Fruit fly (Drosophila melanogaster) whole organism, embryonic: ENCODE data around the gene IFT43.

Source experiments
- ATbp ChIP-seq: fragments of 200-800 bp; sonication (Bioruptor generic); optimal IDR thresholded peaks from 2 replicates; lab custom pipeline; 2017; ENCODE audit warnings: missing biosample characterization, mild to moderate bottlenecking, missing genetic modification characterization, missing genetic modification reagents
- Antp ChIP-seq: fragments of 200-800 bp; sonication (Bioruptor generic); optimal IDR thresholded peaks from 3 replicates; lab custom pipeline; 2016; ENCODE audit warnings: missing biosample characterization, missing genetic modification characterization
- CG10209 ChIP-seq: fragments of 200-800 bp; sonication (Bioruptor generic); optimal IDR thresholded peaks from 3 replicates; lab custom pipeline; 2017; ENCODE audit warnings: missing biosample characterization, mild to moderate bottlenecking, missing genetic modification characterization, missing genetic modification reagents
- CG12299 ChIP-seq: fragments of 200-800 bp; sonication (Bioruptor generic); optimal IDR thresholded peaks from 2 replicates; lab custom pipeline; 2018; ENCODE audit warnings: missing biosample characterization, mild to moderate bottlenecking, missing genetic modification characterization
- CG14050 ChIP-seq: fragments of 200-800 bp; sonication (Bioruptor generic); IDR thresholded peaks from 3 replicates; pipeline ENCODE4 v1.3.6; 2022; ENCODE audit warnings: missing biosample characterization, missing genetic modification characterization
- CG14965 ChIP-seq: fragments of 200-800 bp; sonication (Bioruptor generic); optimal IDR thresholded peaks from 2 replicates; lab custom pipeline; 2016; ENCODE audit warnings: missing biosample characterization, missing genetic modification characterization, borderline replicate concordance
- CG1529 ChIP-seq: fragments of 200-800 bp; sonication (Bioruptor generic); optimal IDR thresholded peaks from 3 replicates; lab custom pipeline; 2018; ENCODE audit warnings: missing biosample characterization, missing genetic modification characterization
- CG16779 ChIP-seq: fragments of 200-800 bp; sonication (Bioruptor generic); IDR thresholded peaks from 2 replicates; pipeline ENCODE4 v1.3.6; 2022; ENCODE audit warnings: missing biosample characterization, missing genetic modification characterization
- CG1792 ChIP-seq: fragments of 200-800 bp; sonication (Bioruptor generic); optimal IDR thresholded peaks from 2 replicates; lab custom pipeline; 2016; ENCODE audit warnings: missing biosample characterization, missing genetic modification characterization
- CG18011 ChIP-seq: fragments of 200-800 bp; sonication (Bioruptor generic); optimal IDR thresholded peaks from 2 replicates; lab custom pipeline; 2017; ENCODE audit warnings: missing biosample characterization, missing genetic modification characterization, mild to moderate bottlenecking, moderate library complexity, missing genotype
- CG1832 ChIP-seq: fragments of 200-800 bp; sonication (Bioruptor generic); optimal IDR thresholded peaks from 2 replicates; lab custom pipeline; 2017; ENCODE audit warnings: missing biosample characterization, mild to moderate bottlenecking, missing genetic modification characterization, inconsistent platforms
- CG18764 ChIP-seq: fragments of 200-800 bp; sonication (Bioruptor generic); optimal IDR thresholded peaks from 3 replicates; lab custom pipeline; 2016; ENCODE audit warnings: missing biosample characterization, missing genetic modification characterization
- CG32532 ChIP-seq: fragments of 200-800 bp; sonication (Bioruptor generic); IDR thresholded peaks from 2 replicates; pipeline ENCODE4 v1.3.6; 2022; ENCODE audit warnings: missing biosample characterization, missing genetic modification characterization
- CG4328 ChIP-seq: fragments of 200-800 bp; sonication (Bioruptor generic); optimal IDR thresholded peaks from 3 replicates; lab custom pipeline; 2017; ENCODE audit warnings: missing biosample characterization, missing genetic modification reagents, missing genetic modification characterization
- CG6791 ChIP-seq: fragments of 200-800 bp; sonication (Bioruptor generic); IDR thresholded peaks from 3 replicates; pipeline ENCODE4 v1.3.6; 2022; ENCODE audit warnings: missing biosample characterization, missing genetic modification characterization; ENCODE audit not compliant: partially characterized antibody
- CG6813 ChIP-seq: fragments of 200-800 bp; sonication (Bioruptor generic); optimal IDR thresholded peaks from 2 replicates; lab custom pipeline; 2017; ENCODE audit warnings: missing biosample characterization, missing genetic modification characterization, mild to moderate bottlenecking, moderate library complexity, missing genetic modification reagents
- CG9817 ChIP-seq: fragments of 200-800 bp; sonication (Bioruptor generic); optimal IDR thresholded peaks from 2 replicates; lab custom pipeline; 2018; ENCODE audit warnings: missing biosample characterization, mild to moderate bottlenecking, missing genetic modification characterization, moderate library complexity
- Camta ChIP-seq: fragments of 200-800 bp; sonication (Bioruptor generic); optimal IDR thresholded peaks from 2 replicates; lab custom pipeline; 2016; ENCODE audit warnings: missing biosample characterization, missing genetic modification characterization
- D ChIP-seq, 2 experiments: fragments of 200-800 bp in 1 of 2; fragments of >200 bp in 1 of 2; sonication (Bioruptor generic) in 1 of 2; optimal IDR thresholded peaks; 2 replicates in 1 of 2; 3 replicates in 1 of 2; lab custom pipeline; 2017; ENCODE audit warnings: mild to moderate bottlenecking in 1 of 2, missing biosample characterization in 1 of 2, missing genetic modification characterization in 1 of 2, missing genetic modification reagents in 1 of 2
- Deaf1 ChIP-seq: fragments of 200-800 bp; optimal IDR thresholded peaks from 3 replicates; lab custom pipeline; 2019; ENCODE audit warnings: missing biosample characterization, mild to moderate bottlenecking, missing genetic modification characterization, moderate library complexity
- Fer2 ChIP-seq: fragments of 200-800 bp; sonication (Bioruptor generic); optimal IDR thresholded peaks from 2 replicates; lab custom pipeline; 2018; ENCODE audit warnings: missing biosample characterization, mild to moderate bottlenecking, missing genetic modification characterization, moderate library complexity
- H2.0 ChIP-seq: fragments of 200-800 bp; sonication (Bioruptor generic); IDR thresholded peaks from 2 replicates; pipeline ENCODE4 v1.3.6; 2022; ENCODE audit warnings: missing biosample characterization, missing genetic modification characterization
- HLH54F ChIP-seq: fragments of 200-800 bp; sonication (Bioruptor generic); optimal IDR thresholded peaks from 3 replicates; lab custom pipeline; 2016; ENCODE audit warnings: missing biosample characterization, missing genetic modification characterization
- HmgD ChIP-seq: fragments of 200-800 bp; sonication (Bioruptor generic); optimal IDR thresholded peaks from 3 replicates; lab custom pipeline; 2016; ENCODE audit warnings: missing biosample characterization, missing genetic modification characterization
- Max ChIP-seq: fragments of 200-800 bp; sonication (Bioruptor generic); optimal IDR thresholded peaks from 2 replicates; lab custom pipeline; 2016; ENCODE audit warnings: missing biosample characterization, mild to moderate bottlenecking, missing genetic modification characterization
- Med ChIP-seq: fragments of 200-800 bp; sonication (Bioruptor generic); peaks from one replicate; lab custom pipeline; 2016; ENCODE audit warnings: missing biosample characterization, missing genetic modification characterization, mild to moderate bottlenecking, inconsistent platforms, moderate library complexity
- Sry-δ ChIP-seq: fragments of 200-800 bp; sonication (Bioruptor generic); optimal IDR thresholded peaks from 2 replicates; lab custom pipeline; 2016; ENCODE audit warnings: missing biosample characterization, missing genetic modification characterization
- Ssrp ChIP-seq: fragments of 200-800 bp; sonication (Bioruptor generic); optimal IDR thresholded peaks from 2 replicates; lab custom pipeline; 2018; ENCODE audit warnings: missing biosample characterization, mild to moderate bottlenecking, missing genetic modification characterization, moderate library complexity
- TFAM ChIP-seq: fragments of 200-800 bp; sonication (Bioruptor generic); optimal IDR thresholded peaks from 2 replicates; lab custom pipeline; 2017; ENCODE audit warnings: missing biosample characterization, missing genetic modification characterization, inconsistent platforms
- YL-1 ChIP-seq: fragments of 200-800 bp; sonication (Bioruptor generic); optimal IDR thresholded peaks from 3 replicates; lab custom pipeline; 2017; ENCODE audit warnings: missing biosample characterization, mild to moderate bottlenecking, missing genetic modification characterization
- aop ChIP-seq: fragments of 200-800 bp; sonication (Bioruptor generic); IDR thresholded peaks from 2 replicates; pipeline ENCODE4 v1.3.6; 2022; ENCODE audit warnings: missing biosample characterization, missing genetic modification characterization
- chm ChIP-seq: fragments of 200-800 bp; sonication (Bioruptor generic); IDR thresholded peaks from 2 replicates; pipeline ENCODE4 v1.3.6; 2022; ENCODE audit warnings: missing biosample characterization, missing genetic modification characterization
- eyg ChIP-seq: fragments of 200-800 bp; sonication (Bioruptor generic); optimal IDR thresholded peaks from 3 replicates; lab custom pipeline; 2016; ENCODE audit warnings: missing biosample characterization, missing genetic modification characterization
- fru ChIP-seq: fragments of >200 bp; optimal IDR thresholded peaks from 2 replicates; lab custom pipeline; 2017
- gcm ChIP-seq: fragments of 200-800 bp; sonication (Bioruptor generic); optimal IDR thresholded peaks from 2 replicates; lab custom pipeline; 2019; ENCODE audit warnings: missing biosample characterization, mild to moderate bottlenecking, missing genetic modification characterization, moderate library complexity
- inv ChIP-seq: fragments of 200-800 bp; sonication (Bioruptor generic); IDR thresholded peaks from 2 replicates; pipeline ENCODE4 v1.3.6; 2022; ENCODE audit warnings: missing biosample characterization, missing genetic modification characterization; ENCODE audit not compliant: partially characterized antibody
- klu ChIP-seq: fragments of 200-800 bp; sonication (Bioruptor generic); IDR thresholded peaks from 2 replicates; pipeline ENCODE4 v1.3.6; 2022; ENCODE audit warnings: missing biosample characterization, missing genetic modification characterization
- knrl ChIP-seq: fragments of 200-800 bp; sonication (Bioruptor generic); IDR thresholded peaks from 3 replicates; pipeline ENCODE4 v1.3.6; 2022; ENCODE audit warnings: missing biosample characterization, missing genetic modification characterization; ENCODE audit not compliant: partially characterized antibody
- lmd ChIP-seq: fragments of 200-800 bp; sonication (Bioruptor generic); IDR thresholded peaks from 2 replicates; pipeline ENCODE4 v1.3.6; 2022; ENCODE audit warnings: missing biosample characterization, missing genetic modification characterization
- p53 ChIP-seq: fragments of 200-800 bp; sonication (Bioruptor generic); optimal IDR thresholded peaks from 2 replicates; lab custom pipeline; 2016; ENCODE audit warnings: missing biosample characterization, missing genetic modification characterization
- peb ChIP-seq: fragments of 200-800 bp; sonication (Bioruptor generic); IDR thresholded peaks from 2 replicates; pipeline ENCODE4 v1.3.6; 2022; ENCODE audit warnings: missing biosample characterization, missing genetic modification characterization
- pho ChIP-seq: fragments of 200-800 bp; sonication (Bioruptor generic); optimal IDR thresholded peaks from 2 replicates; lab custom pipeline; 2016; ENCODE audit warnings: missing biosample characterization, missing genetic modification characterization
- pros ChIP-seq: fragments of 200-800 bp; sonication (Bioruptor generic); optimal IDR thresholded peaks from 3 replicates; lab custom pipeline; 2019; ENCODE audit warnings: missing biosample characterization, mild to moderate bottlenecking, missing genetic modification characterization, moderate library complexity
- ro ChIP-seq: fragments of 200-800 bp; sonication (Bioruptor generic); IDR thresholded peaks from 2 replicates; pipeline ENCODE4 v1.3.6; 2022; ENCODE audit warnings: missing biosample characterization, missing genetic modification characterization
- sna ChIP-seq: fragments of 200-800 bp; sonication (Bioruptor generic); IDR thresholded peaks from 2 replicates; pipeline ENCODE4 v1.3.6; 2022; ENCODE audit warnings: missing biosample characterization, missing genetic modification characterization; ENCODE audit not compliant: partially characterized antibody
- ssp ChIP-seq: fragments of 200-800 bp; sonication (Bioruptor generic); IDR thresholded peaks from 2 replicates; pipeline ENCODE4 v1.3.6; 2022; ENCODE audit warnings: missing biosample characterization, missing genetic modification characterization
- tap ChIP-seq: fragments of 200-800 bp; optimal IDR thresholded peaks from 3 replicates; lab custom pipeline; 2019; ENCODE audit warnings: missing biosample characterization, mild to moderate bottlenecking, missing genetic modification characterization, moderate library complexity
- tgo ChIP-seq: fragments of 200-800 bp; sonication (Bioruptor generic); IDR thresholded peaks from 3 replicates; pipeline ENCODE4 v1.3.6; 2022; ENCODE audit warnings: missing biosample characterization, missing genetic modification characterization
- yki ChIP-seq: fragments of >200 bp; optimal IDR thresholded peaks from 3 replicates; lab custom pipeline; 2018
- zf30C ChIP-seq: fragments of 200-800 bp; sonication (Bioruptor generic); optimal IDR thresholded peaks from 3 replicates; lab custom pipeline; 2018; ENCODE audit warnings: missing biosample characterization, mild to moderate bottlenecking, missing genetic modification characterization

Gene IFT43

DNA sequence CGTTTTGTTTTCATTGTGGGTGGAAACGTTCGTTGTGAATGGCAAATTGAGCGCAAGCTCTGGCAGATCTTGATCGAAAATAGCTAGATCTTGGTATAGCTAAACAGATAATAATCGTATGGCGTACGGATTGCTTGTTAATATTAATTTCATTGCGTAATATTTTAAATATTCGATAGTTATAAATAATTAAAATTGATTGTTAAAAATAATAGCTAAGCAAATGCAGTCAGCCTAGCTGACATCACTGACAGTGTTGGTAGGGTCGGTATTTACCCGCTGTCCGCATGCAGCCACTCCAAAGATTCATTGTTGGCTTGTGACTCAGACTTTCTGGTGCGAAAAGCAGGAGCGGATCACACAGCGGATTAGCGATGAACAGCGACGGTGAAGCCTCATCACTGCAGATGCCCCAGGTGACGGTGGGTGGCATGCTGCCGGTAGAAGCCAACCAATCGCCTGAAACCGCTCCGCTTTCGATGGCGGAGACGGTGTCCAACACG is 9.7 kb upstream of the IFT43 start, which contains the start of the genes CG5776 and spict (continued):
- peak; percentile 96 for TF ChIP-seq klu (GFP tag; lab: Robert Waterston, UW)
- TF ChIP-seq CG14050 = peak; percentile 75; the same call in 2 of the 3 replicates
- TF ChIP-seq pros (GFP tag; lab: Kevin White, UChicago) = no peak
- no peak for TF ChIP-seq zf30C (GFP tag; lab: Kevin White, UChicago)
- no peak; the same call in 1 of the 2 replicates for TF ChIP-seq ro (GFP tag; lab: Robert Waterston, UW)
- TF ChIP-seq Deaf1 (tag; lab: Kevin White, UChicago) = no peak
- TF ChIP-seq CG6791 (GFP tag; lab: Robert Waterston, UW) = no peak
- peak; percentile 25 for TF ChIP-seq CG1529 (GFP tag; lab: Kevin White, UChicago)
- no peak for TF ChIP-seq tap
- TF ChIP-seq fru (lab: Kevin White, UChicago) = no peak
- no peak for TF ChIP-seq CG1832 (GFP tag; lab: Kevin White, UChicago)
- peak; percentile 39; the same call in 1 of the 2 replicates for TF ChIP-seq inv (GFP tag; lab: Robert Waterston, UW)
- TF ChIP-seq peb (GFP tag; lab: Robert Waterston, UW) = peak; percentile 44; the same call in 1 of the 2 replicates
- peak; percentile 84 for TF ChIP-seq CG32532
- TF ChIP-seq CG6813 (GFP tag; lab: Kevin White, UChicago) = peak; percentile 12
- peak; percentile 77 for TF ChIP-seq CG18011
- no peak for TF ChIP-seq CG1792 (GFP tag; lab: Kevin White, UChicago)
- TF ChIP-seq CG9817 (tag; lab: Kevin White, UChicago) = peak; percentile 86
- TF ChIP-seq knrl (GFP tag; lab: Robert Waterston, UW) = 0 out of 3 replicates have a peak, but pooled peaks have one; percentile 38
- TF ChIP-seq gcm (GFP tag; lab: Kevin White, UChicago) = peak; percentile 70
- peak; percentile 78 for TF ChIP-seq Ssrp (tag; lab: Kevin White, UChicago)
- peak; percentile 77 for TF ChIP-seq CG10209 (GFP tag; lab: Kevin White, UChicago)
- no peak for TF ChIP-seq Camta
- peak; percentile 37 for TF ChIP-seq Fer2 (tag; lab: Kevin White, UChicago)
- TF ChIP-seq Max (GFP tag; lab: Kevin White, UChicago) = peak; percentile 52
- peak; percentile 83 for TF ChIP-seq lmd (GFP tag; lab: Robert Waterston, UW)
- peak; percentile 18 for TF ChIP-seq ATbp (GFP tag; lab: Kevin White, UChicago)
- peak; percentile 54 for TF ChIP-seq pho (GFP tag; lab: Kevin White, UChicago)
- no peak for TF ChIP-seq yki (lab: Kevin White, UChicago)
- TF ChIP-seq p53 = no peak
- peak; percentile 74 for TF ChIP-seq Med (GFP tag; lab: Kevin White, UChicago)
- peak; percentile 7 for TF ChIP-seq Antp (GFP tag; lab: Kevin White, UChicago)
- no peak for TF ChIP-seq Sry-δ (GFP tag; lab: Kevin White, UChicago)
- no peak for TF ChIP-seq HmgD (GFP tag; lab: Kevin White, UChicago)
- TF ChIP-seq CG14965 (GFP tag; lab: Kevin White, UChicago) = no peak
- TF ChIP-seq aop (GFP tag; lab: Robert Waterston, UW) = 0 out of 2 replicates have a peak, but pooled peaks have one; percentile 12
- no peak for TF ChIP-seq CG16779 (GFP tag; lab: Robert Waterston, UW)
- no peak for TF ChIP-seq eyg (GFP tag; lab: Kevin White, UChicago)
- no peak for TF ChIP-seq CG18764
- peak; percentile 77 for TF ChIP-seq H2.0 (GFP tag; lab: Robert Waterston, UW)
- peak; percentile 84 for TF ChIP-seq tgo (GFP tag; lab: Robert Waterston, UW)
- peak; percentile 70 for TF ChIP-seq CG12299 (tag; lab: Kevin White, UChicago)
- TF ChIP-seq CG4328 (GFP tag; lab: Kevin White, UChicago) = peak; percentile 31
- peak; percentile 60 for TF ChIP-seq YL-1
- TF ChIP-seq sna (GFP tag; lab: Robert Waterston, UW) = no peak
- TF ChIP-seq ssp = peak; percentile 64
- peak; percentile 67 for TF ChIP-seq HLH54F (GFP tag; lab: Kevin White, UChicago)
- TF ChIP-seq TFAM = no peak
- TF ChIP-seq D (optimal IDR thresholded peaks at IDR 0.05; lab: Kevin White, UChicago) = peak; percentile 0
- no peak for TF ChIP-seq D (GFP tag; optimal IDR thresholded peaks at IDR 0.05; lab: Kevin White, UChicago)
- TF ChIP-seq chm (GFP tag; lab: Robert Waterston, UW) = peak; percentile 7; the same call in 1 of the 2 replicates
